Worm (Caenorhabditis elegans): Measurements from ENCODE around the gene ssp-35.
A peak's percentile ranks its signal among the peaks of the same experiment; 100 is the strongest.

DNA sequence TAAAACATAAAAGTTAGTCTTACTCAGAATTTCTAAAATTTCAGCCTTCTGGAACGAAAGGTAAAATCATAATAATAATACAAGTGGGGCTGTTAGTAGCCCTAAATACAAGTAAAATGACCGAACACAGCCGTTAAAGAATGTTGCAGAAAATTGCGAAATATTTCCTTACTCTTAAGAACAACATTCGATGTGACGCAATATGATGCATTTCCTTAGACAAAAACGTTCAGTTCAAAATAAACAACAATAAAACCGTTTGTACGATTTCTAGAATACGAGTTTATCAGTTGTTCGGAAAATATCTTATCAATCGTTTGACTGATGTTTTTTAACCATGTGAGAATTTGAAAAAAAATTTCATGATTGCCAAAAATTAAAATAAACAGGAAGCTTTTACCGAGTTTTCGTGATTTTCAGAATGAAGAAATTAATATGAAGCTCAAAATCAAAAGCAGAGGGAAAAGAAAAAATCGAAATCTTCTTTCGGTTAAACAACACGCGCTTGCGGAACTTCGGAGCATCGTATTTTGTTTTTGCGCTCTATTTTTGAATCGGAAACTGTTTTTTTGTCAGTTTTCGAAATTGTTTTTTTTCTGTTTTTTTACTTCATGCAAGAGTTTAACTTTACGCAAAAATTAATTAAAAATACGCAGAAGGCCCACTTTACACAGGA lies 17.7 kb downstream of the ssp-35 start:
- TF ChIP-seq nhr-77 (tag; optimal IDR thresholded peaks at IDR 0.05): no peak
- TF ChIP-seq alr-1 (tag; optimal IDR thresholded peaks at IDR 0.05; ENCODE audit: borderline replicate concordance): no peak
- peak; percentile 36 for TF ChIP-seq skn-1 (tag; optimal IDR thresholded peaks at IDR 0.05)
- no peak for TF ChIP-seq sup-37 (GFP tag; optimal IDR thresholded peaks at IDR 0.05)
- TF ChIP-seq jun-1 (tag; optimal IDR thresholded peaks at IDR 0.05): no peak
- TF ChIP-seq nhr-19 (GFP tag; conservative IDR thresholded peaks at IDR 0.05): no peak
- no peak for TF ChIP-seq lir-3 (tag; optimal IDR thresholded peaks at IDR 0.05; ENCODE audit: poor library complexity)
- TF ChIP-seq elt-2 (tag; optimal IDR thresholded peaks at IDR 0.05): no peak
- TF ChIP-seq fkh-10 (GFP tag; optimal IDR thresholded peaks at IDR 0.05): no peak

All from whole organism, L1 larva.